Worm (Caenorhabditis elegans): Measurements from ENCODE around the gene clec-61.

ce11 chrII:10486738-10487137 lies 3.6 kb downstream of the clec-61 start, which contains the start of gene ZK666.15:
- TF ChIP-seq hlh-11 (tag; optimal IDR thresholded peaks at IDR 0.05) = no peak
- no peak for TF ChIP-seq ama-1 (optimal IDR thresholded peaks at IDR 0.05)
- TF ChIP-seq zfp-3 (GFP tag; conservative IDR thresholded peaks at IDR 0.05) = no peak
- TF ChIP-seq pqm-1 (tag; optimal IDR thresholded peaks at IDR 0.05) = no peak
- no peak for TF ChIP-seq ces-1 (GFP tag; optimal IDR thresholded peaks at IDR 0.05)

Data from whole organism, L4 larva.